Worm (Caenorhabditis elegans) whole organism, L4 larva: ENCODE measurements around the gene M79.2.

Source experiments
- D1046.2 ChIP-seq: fragments of 200-800 bp; sonication (Bioruptor generic); IDR thresholded peaks from 2 replicates; pipeline ENCODE4 v1.3.6; 2022; ENCODE audit warnings: missing genetic modification characterization, missing compliant biosample characterization
- T20F7.1 ChIP-seq: fragments of 200-800 bp; sonication (Bioruptor generic); optimal IDR thresholded peaks from 2 replicates; lab custom pipeline; 2018; ENCODE audit warnings: mild to moderate bottlenecking, missing genetic modification characterization, missing compliant biosample characterization
- Y5F2A.4 ChIP-seq: fragments of 200-800 bp; sonication (Bioruptor generic); optimal IDR thresholded peaks from 2 replicates; lab custom pipeline; 2018; ENCODE audit warnings: mild to moderate bottlenecking, missing genetic modification characterization, missing compliant biosample characterization
- ZK337.2 ChIP-seq: fragments of 200-800 bp; sonication (Bioruptor generic); IDR thresholded peaks from 2 replicates; pipeline ENCODE4 v1.3.6; 2022; ENCODE audit warnings: missing genetic modification reagents, missing genetic modification characterization, missing compliant biosample characterization
- aha-1 ChIP-seq: fragments of 150-350 bp; peaks from one replicate; lab custom pipeline; 2014; ENCODE audit warnings: missing biosample characterization, missing genetic modification characterization
- arid-1 ChIP-seq: fragments of 200-800 bp; sonication (Bioruptor generic); conservative IDR thresholded peaks from 2 replicates; pipeline ENCODE4 v1.3.6; 2022; ENCODE audit warnings: missing genetic modification reagents, missing genetic modification characterization, missing compliant biosample characterization
- ceh-28 ChIP-seq: fragments of 150-350 bp; optimal IDR thresholded peaks from 2 replicates; lab custom pipeline; 2014; ENCODE audit warnings: missing biosample characterization, missing genetic modification reagents, missing genetic modification characterization
- ceh-32 ChIP-seq: sonication (generic microtip); optimal IDR thresholded peaks from 2 replicates; lab custom pipeline; 2016; ENCODE audit warnings: mild to moderate bottlenecking, missing genetic modification characterization, missing compliant biosample characterization; ENCODE audit not compliant: poor library complexity
- ceh-44 ChIP-seq: fragments of 200-800 bp; sonication (Bioruptor generic); IDR thresholded peaks from 2 replicates; pipeline ENCODE4 v1.3.6; 2022; ENCODE audit warnings: missing genetic modification reagents, missing genetic modification characterization, missing compliant biosample characterization
- ces-1 ChIP-seq: fragments of 150-350 bp; sonication (generic microtip); optimal IDR thresholded peaks from 4 replicates; lab custom pipeline; 2014; ENCODE audit warnings: missing biosample characterization, missing genetic modification reagents, missing genetic modification characterization
- ctbp-1 ChIP-seq: fragments of 200-800 bp; sonication (Bioruptor generic); IDR thresholded peaks from 2 replicates; pipeline ENCODE4 v1.3.6; 2022; ENCODE audit warnings: missing genetic modification reagents, missing genetic modification characterization, missing compliant biosample characterization
- daf-16 ChIP-seq, 3 experiments: sonication (generic microtip); optimal IDR thresholded peaks; 2 replicates each; lab custom pipeline; 2016 to 2017; ENCODE audit warnings: missing genetic modification characterization in 3 of 3, missing genetic modification reagents in 3 of 3, mild to moderate bottlenecking in 2 of 3, missing compliant biosample characterization in 2 of 3, missing biosample characterization in 1 of 3, moderate library complexity in 1 of 3
- daf-19 ChIP-seq: fragments of 200-800 bp; sonication (Bioruptor generic); conservative IDR thresholded peaks from 2 replicates; pipeline ENCODE4 v1.3.6; 2022; ENCODE audit warnings: missing genetic modification characterization, missing compliant biosample characterization
- dmd-6 ChIP-seq: fragments of 200-800 bp; sonication (Bioruptor generic); IDR thresholded peaks from 2 replicates; pipeline ENCODE4 v1.3.6; 2022; ENCODE audit warnings: missing genetic modification reagents, missing genetic modification characterization, missing compliant biosample characterization
- dve-1 ChIP-seq: sonication (generic microtip); optimal IDR thresholded peaks from 2 replicates; lab custom pipeline; 2017; ENCODE audit warnings: antibody characterized with exemption, mild to moderate bottlenecking, missing genetic modification characterization, missing compliant biosample characterization; ENCODE audit not compliant: insufficient read depth
- fkh-10 ChIP-seq: fragments of 150-350 bp; optimal IDR thresholded peaks from 2 replicates; lab custom pipeline; 2014; ENCODE audit warnings: missing biosample characterization, missing genetic modification reagents, missing genetic modification characterization
- hmg-1.1 ChIP-seq: fragments of 200-800 bp; sonication (Bioruptor generic); IDR thresholded peaks from 2 replicates; pipeline ENCODE4 v1.3.6; 2022; ENCODE audit warnings: missing genetic modification reagents, missing genetic modification characterization, missing compliant biosample characterization
- lin-15B ChIP-seq: fragments of 150-350 bp; sonication (generic microtip); optimal IDR thresholded peaks from 3 replicates; lab custom pipeline; 2014; ENCODE audit warnings: missing biosample characterization, missing genetic modification characterization
- lin-39 ChIP-seq: fragments of 150-350 bp; optimal IDR thresholded peaks from 2 replicates; lab custom pipeline; 2014; ENCODE audit warnings: missing biosample characterization, missing genetic modification reagents, missing genetic modification characterization
- lsy-2 ChIP-seq, 2 experiments: fragments of 150-350 bp in 1 of 2; sonication (generic microtip) in 1 of 2; optimal IDR thresholded peaks; 2 replicates each; lab custom pipeline; 2014 to 2017; ENCODE audit warnings: missing biosample characterization in 2 of 2, missing genetic modification characterization in 2 of 2
- mdl-1 ChIP-seq, 2 experiments: fragments of 150-350 bp in 1 of 2; sonication (generic microtip) in 1 of 2; optimal IDR thresholded peaks; 2 replicates each; lab custom pipeline; 2014 to 2017; ENCODE audit warnings: missing biosample characterization in 2 of 2, missing genetic modification characterization in 2 of 2
- mep-1 ChIP-seq: fragments of 150-350 bp; sonication (generic microtip); optimal IDR thresholded peaks from 3 replicates; lab custom pipeline; 2014; ENCODE audit warnings: missing biosample characterization, missing genetic modification characterization
- nhr-10 ChIP-seq: fragments of 150-350 bp; optimal IDR thresholded peaks from 2 replicates; lab custom pipeline; 2014; ENCODE audit warnings: missing biosample characterization, missing genetic modification characterization
- nhr-41 ChIP-seq: fragments of 200-800 bp; sonication (Bioruptor generic); IDR thresholded peaks from 2 replicates; pipeline ENCODE4 v1.3.6; 2022; ENCODE audit warnings: missing genetic modification reagents, missing genetic modification characterization, missing compliant biosample characterization
- nhr-42 ChIP-seq: fragments of 200-800 bp; sonication (Bioruptor generic); IDR thresholded peaks from 2 replicates; pipeline ENCODE4 v1.3.6; 2022; ENCODE audit warnings: missing genetic modification characterization, missing compliant biosample characterization
- nhr-48 ChIP-seq: sonication (generic microtip); optimal IDR thresholded peaks from 2 replicates; lab custom pipeline; 2016; ENCODE audit warnings: mild to moderate bottlenecking, missing genetic modification characterization, missing compliant biosample characterization
- pqm-1 ChIP-seq: sonication (generic microtip); optimal IDR thresholded peaks from 2 replicates; lab custom pipeline; 2017; ENCODE audit warnings: missing biosample characterization, missing genetic modification characterization
- rbr-2 ChIP-seq: sonication (generic microtip); optimal IDR thresholded peaks from 2 replicates; lab custom pipeline; 2016; ENCODE audit warnings: missing genotype, missing genetic modification characterization, missing compliant biosample characterization
- snpc-1.2 ChIP-seq: fragments of 200-800 bp; sonication (Bioruptor generic); IDR thresholded peaks from 2 replicates; pipeline ENCODE4 v1.3.6; 2022; ENCODE audit warnings: missing genetic modification reagents, missing genetic modification characterization, missing compliant biosample characterization
- snpc-4 ChIP-seq: fragments of 150-350 bp; optimal IDR thresholded peaks from 2 replicates; lab custom pipeline; 2014; ENCODE audit warnings: missing biosample characterization, missing genetic modification characterization
- spr-1 ChIP-seq: sonication (generic microtip); optimal IDR thresholded peaks from 2 replicates; lab custom pipeline; 2016; ENCODE audit warnings: mild to moderate bottlenecking, missing genetic modification characterization, missing compliant biosample characterization
- spr-3 ChIP-seq: fragments of 200-800 bp; sonication (Bioruptor generic); optimal IDR thresholded peaks from 2 replicates; lab custom pipeline; 2018; ENCODE audit warnings: mild to moderate bottlenecking, missing genetic modification characterization, missing compliant biosample characterization
- tag-97 ChIP-seq: fragments of 200-800 bp; sonication (Bioruptor generic); IDR thresholded peaks from 2 replicates; pipeline ENCODE4 v1.3.6; 2022; ENCODE audit warnings: missing genetic modification characterization, missing compliant biosample characterization
- unc-130 ChIP-seq: sonication (generic microtip); optimal IDR thresholded peaks from 2 replicates; lab custom pipeline; 2016; ENCODE audit warnings: missing genetic modification reagents, missing genetic modification characterization, missing compliant biosample characterization
- unc-62 ChIP-seq, 3 experiments: fragments of 150-350 bp in 1 of 3; sonication (generic microtip); optimal IDR thresholded peaks in 2 of 3; peaks in 1 of 3; 1 replicate in 1 of 3; 2 replicates in 2 of 3; lab custom pipeline; 2014 to 2017; ENCODE audit warnings: missing biosample characterization in 3 of 3, missing genetic modification characterization in 3 of 3, missing genetic modification reagents in 3 of 3, missing genotype in 1 of 3
- zag-1 ChIP-seq: fragments of 150-350 bp; optimal IDR thresholded peaks from 2 replicates; lab custom pipeline; 2014; ENCODE audit warnings: missing biosample characterization, missing genetic modification characterization
- zfp-2 ChIP-seq: sonication (generic microtip); optimal IDR thresholded peaks from 2 replicates; lab custom pipeline; 2016; ENCODE audit warnings: mild to moderate bottlenecking, missing genetic modification characterization, missing compliant biosample characterization
- zip-2 ChIP-seq: fragments of 150-350 bp; optimal IDR thresholded peaks from 2 replicates; lab custom pipeline; 2014; ENCODE audit warnings: missing biosample characterization, missing genetic modification characterization
- ztf-7 ChIP-seq: fragments of 150-350 bp; optimal IDR thresholded peaks from 2 replicates; lab custom pipeline; 2014; ENCODE audit warnings: missing biosample characterization, missing genetic modification characterization

Gene M79.2

ce11 chrX:10666871-10667270, 38.3 kb upstream of the M79.2 start (continued):
- TF ChIP-seq ztf-7 (no peak), ces-1 (GFP tag; lab: Kevin White, UChicago) (no peak), zfp-2 (no peak), arid-1 (GFP tag; lab: Robert Waterston, UW) (peak; percentile 64), tag-97 (no peak), D1046.2 (0 out of 2 replicates have a peak, but pooled peaks have one; percentile 69), lsy-2 (tag; optimal IDR thresholded peaks at IDR 0.05; lab: Kevin White, UChicago) (peak in 1 of 2 experiments; percentile 23), Y5F2A.4 (GFP tag; lab: Kevin White, UChicago) (no peak), mdl-1 (tag; optimal IDR thresholded peaks at IDR 0.05; lab: Kevin White, UChicago) (peak in 1 of 2 experiments; percentile 35), daf-16 (GFP tag; optimal IDR thresholded peaks at IDR 0.05; lab: Kevin White, UChicago) (peak in 1 of 2 experiments; percentile 13), daf-16 (tag; optimal IDR thresholded peaks at IDR 0.05; lab: Kevin White, UChicago) (peak; percentile 58), nhr-10 (tag; lab: Kevin White, UChicago) (no peak), ceh-28 (no peak), dmd-6 (GFP tag; lab: Robert Waterston, UW) (peak; percentile 66), dve-1 (tag; lab: Kevin White, UChicago) (peak; percentile 44), daf-19 (GFP tag; lab: Robert Waterston, UW) (0 out of 2 replicates have a peak, but pooled peaks have one; percentile 21), nhr-48 (tag; lab: Kevin White, UChicago) (no peak), nhr-41 (GFP tag; lab: Robert Waterston, UW) (peak; percentile 68; the same call in 1 of the 2 replicates), ceh-44 (GFP tag; lab: Robert Waterston, UW) (0 out of 2 replicates have a peak, but pooled peaks have one; percentile 38), unc-62 (GFP tag; optimal IDR thresholded peaks at IDR 0.05 in 1 of 2; lab: Kevin White, UChicago) (no peak), unc-62 (tag; optimal IDR thresholded peaks at IDR 0.05; lab: Kevin White, UChicago) (no peak), T20F7.1 (GFP tag; lab: Kevin White, UChicago) (no peak), aha-1 (tag; lab: Kevin White, UChicago) (peak; percentile 26), spr-1 (tag; lab: Kevin White, UChicago) (no peak), spr-3 (GFP tag; lab: Kevin White, UChicago) (no peak), pqm-1 (tag; lab: Kevin White, UChicago) (no peak), ceh-32 (no peak), mep-1 (tag; lab: Kevin White, UChicago) (peak; percentile 15), hmg-1.1 (peak; percentile 55), rbr-2 (tag; lab: Kevin White, UChicago) (no peak), fkh-10 (GFP tag; lab: Kevin White, UChicago) (no peak), ctbp-1 (GFP tag; lab: Robert Waterston, UW) (peak; percentile 62; the same call in 1 of the 2 replicates), ZK337.2 (GFP tag; lab: Robert Waterston, UW) (peak; percentile 58; the same call in 1 of the 2 replicates), nhr-42 (GFP tag; lab: Robert Waterston, UW) (no peak), lin-15B (tag; lab: Kevin White, UChicago) (no peak), snpc-1.2 (peak; percentile 86), snpc-4 (tag; lab: Kevin White, UChicago) (no peak), lin-39 (tag; lab: Kevin White, UChicago) (no peak)

ce11 chrX:10664759-10665158, 36.2 kb upstream of the M79.2 start:
- TF ChIP-seq zip-2 (tag; lab: Kevin White, UChicago) (no peak), zag-1 (tag; lab: Kevin White, UChicago) (no peak), unc-130 (GFP tag; lab: Kevin White, UChicago) (no peak), ceh-28 (peak; percentile 83), hmg-1.1 (no peak)
